Worm (Caenorhabditis elegans) whole organism, L3 larva: ENCODE results near the gene sre-29.

ENCODE experiments used
- R02D3.7 ChIP-seq: fragments of 150-350 bp; optimal IDR thresholded peaks from 2 replicates; lab custom pipeline; 2014; ENCODE audit warnings: missing biosample characterization, missing genetic modification characterization
- aly-2 ChIP-seq: fragments of 150-350 bp; optimal IDR thresholded peaks from 2 replicates; lab custom pipeline; 2014; ENCODE audit warnings: missing biosample characterization, missing genetic modification characterization
- ama-1 ChIP-seq: fragments of 150-350 bp; optimal IDR thresholded peaks from 2 replicates; lab custom pipeline; 2018
- ceh-9 ChIP-seq: sonication (generic microtip); optimal IDR thresholded peaks from 2 replicates; lab custom pipeline; 2018; ENCODE audit warnings: missing biosample characterization, missing genetic modification characterization
- daf-12 ChIP-seq: fragments of 150-350 bp; optimal IDR thresholded peaks from 2 replicates; lab custom pipeline; 2014; ENCODE audit warnings: missing biosample characterization, missing genetic modification reagents, missing genetic modification characterization
- egl-27 ChIP-seq: sonication (generic microtip); optimal IDR thresholded peaks from 4 replicates; lab custom pipeline; 2017; ENCODE audit warnings: missing biosample characterization, missing genetic modification reagents, missing genetic modification characterization
- egl-5 ChIP-seq: fragments of 150-350 bp; optimal IDR thresholded peaks from 2 replicates; lab custom pipeline; 2017; ENCODE audit warnings: missing biosample characterization, missing genetic modification reagents, missing genetic modification characterization, inconsistent platforms
- elt-2 ChIP-seq: sonication (generic microtip); optimal IDR thresholded peaks from 2 replicates; lab custom pipeline; 2016; ENCODE audit warnings: missing genetic modification reagents, mild to moderate bottlenecking, missing genetic modification characterization, missing compliant biosample characterization
- fkh-10 ChIP-seq: sonication (generic microtip); optimal IDR thresholded peaks from 2 replicates; lab custom pipeline; 2017; ENCODE audit warnings: missing biosample characterization, missing genetic modification reagents, missing genetic modification characterization
- fos-1 ChIP-seq: fragments of 150-350 bp; optimal IDR thresholded peaks from 2 replicates; lab custom pipeline; 2014; ENCODE audit warnings: missing biosample characterization, missing genetic modification characterization
- hmg-11 ChIP-seq: sonication (generic microtip); optimal IDR thresholded peaks from 2 replicates; lab custom pipeline; 2016; ENCODE audit warnings: missing genetic modification characterization, missing compliant biosample characterization
- jun-1 ChIP-seq: fragments of 150-350 bp; optimal IDR thresholded peaks from 2 replicates; lab custom pipeline; 2014; ENCODE audit warnings: missing biosample characterization, missing genetic modification reagents, missing genetic modification characterization
- lin-15B ChIP-seq: fragments of 150-350 bp; optimal IDR thresholded peaks from 2 replicates; lab custom pipeline; 2014; ENCODE audit warnings: missing biosample characterization, missing genetic modification characterization
- lin-39 ChIP-seq: fragments of 150-350 bp; optimal IDR thresholded peaks from 2 replicates; lab custom pipeline; 2018; ENCODE audit warnings: missing biosample characterization, missing genetic modification reagents, missing genetic modification characterization
- lsy-12 ChIP-seq: sonication (generic microtip); optimal IDR thresholded peaks from 2 replicates; lab custom pipeline; 2016; ENCODE audit warnings: mild to moderate bottlenecking, missing genetic modification characterization, missing compliant biosample characterization
- mdl-1 ChIP-seq: fragments of 150-350 bp; optimal IDR thresholded peaks from 2 replicates; lab custom pipeline; 2014; ENCODE audit warnings: missing biosample characterization, missing genetic modification characterization
- mml-1 ChIP-seq: fragments of 150-350 bp; sonication (generic microtip); optimal IDR thresholded peaks from 3 replicates; lab custom pipeline; 2014; ENCODE audit warnings: missing biosample characterization, missing genetic modification characterization
- nfya-1 ChIP-seq: sonication (generic microtip); optimal IDR thresholded peaks from 2 replicates; lab custom pipeline; 2017; ENCODE audit warnings: missing genetic modification characterization, mild to moderate bottlenecking, missing compliant biosample characterization, antibody characterized with exemption, moderate library complexity; ENCODE audit not compliant: insufficient read depth
- nhr-23 ChIP-seq: fragments of 150-350 bp; optimal IDR thresholded peaks from 2 replicates; lab custom pipeline; 2014; ENCODE audit warnings: missing biosample characterization, missing genetic modification reagents, missing genetic modification characterization
- nhr-237 ChIP-seq: fragments of 150-350 bp; optimal IDR thresholded peaks from 2 replicates; lab custom pipeline; 2014; ENCODE audit warnings: missing biosample characterization, missing genetic modification characterization
- nhr-25 ChIP-seq: sonication (generic microtip); optimal IDR thresholded peaks from 2 replicates; lab custom pipeline; 2017; ENCODE audit warnings: missing biosample characterization, missing genetic modification characterization
- nhr-43 ChIP-seq: sonication (generic microtip); optimal IDR thresholded peaks from 2 replicates; lab custom pipeline; 2016; ENCODE audit warnings: mild to moderate bottlenecking, missing genetic modification characterization, missing compliant biosample characterization; ENCODE audit not compliant: poor library complexity, severe bottlenecking
- pha-4 ChIP-seq: fragments of 150-350 bp; optimal IDR thresholded peaks from 2 replicates; lab custom pipeline; 2014; ENCODE audit warnings: missing biosample characterization, missing genetic modification reagents, missing genetic modification characterization
- pqm-1 ChIP-seq: fragments of 150-350 bp; optimal IDR thresholded peaks from 2 replicates; lab custom pipeline; 2017; ENCODE audit warnings: missing biosample characterization, missing genetic modification characterization, inconsistent platforms
- snpc-4 ChIP-seq: fragments of 150-350 bp; optimal IDR thresholded peaks from 2 replicates; lab custom pipeline; 2014; ENCODE audit warnings: missing biosample characterization, missing genetic modification characterization
- tbx-2 ChIP-seq: sonication (generic microtip); optimal IDR thresholded peaks from 2 replicates; lab custom pipeline; 2016; ENCODE audit warnings: mild to moderate bottlenecking, missing genetic modification characterization, missing compliant biosample characterization
- zag-1 ChIP-seq: fragments of 150-350 bp; optimal IDR thresholded peaks from 2 replicates; lab custom pipeline; 2014; ENCODE audit warnings: missing biosample characterization, missing genetic modification characterization
- ztf-11 ChIP-seq: fragments of 150-350 bp; optimal IDR thresholded peaks from 2 replicates; lab custom pipeline; 2014; ENCODE audit warnings: missing biosample characterization, missing genetic modification characterization
- ztf-4 ChIP-seq: fragments of 150-350 bp; optimal IDR thresholded peaks from 2 replicates; lab custom pipeline; 2014; ENCODE audit warnings: missing biosample characterization, missing genetic modification characterization

Gene sre-29

ce11 chrII:12386781-12387180, 14.9 kb downstream of the sre-29 start, which contains the start of gene sre-42:
Gene sre-42 (minus strand): TSS chrII:12386881.
- TF ChIP-seq mdl-1 (tag; lab: Kevin White, UChicago) = no peak
- no peak for TF ChIP-seq fos-1 (tag; lab: Kevin White, UChicago)
- TF ChIP-seq zag-1 (tag; lab: Kevin White, UChicago) = no peak
- TF ChIP-seq aly-2 (tag; lab: Kevin White, UChicago) = no peak
- no peak for TF ChIP-seq pqm-1 (tag; lab: Kevin White, UChicago)
- TF ChIP-seq ceh-9 (tag; lab: Kevin White, UChicago) = no peak
- no peak for TF ChIP-seq nhr-25 (tag; lab: Kevin White, UChicago)
- TF ChIP-seq lsy-12 (tag; lab: Kevin White, UChicago) = no peak
- no peak for TF ChIP-seq jun-1 (tag; lab: Kevin White, UChicago)
- TF ChIP-seq hmg-11 (tag; lab: Kevin White, UChicago) = no peak
- TF ChIP-seq nhr-43 (tag; lab: Kevin White, UChicago) = no peak
- no peak for TF ChIP-seq snpc-4 (tag; lab: Kevin White, UChicago)
- TF ChIP-seq egl-27 (tag; lab: Kevin White, UChicago) = no peak
- no peak for TF ChIP-seq lin-15B (tag; lab: Kevin White, UChicago)
- TF ChIP-seq elt-2 (tag; lab: Kevin White, UChicago) = no peak
- no peak for TF ChIP-seq ama-1 (lab: Kevin White, UChicago)

ce11 chrII:12385815-12386214, 15.9 kb downstream of the sre-29 start:
- TF ChIP-seq aly-2 (tag; lab: Kevin White, UChicago) (no peak), ztf-4 (no peak), mdl-1 (tag; lab: Kevin White, UChicago) (no peak), ceh-9 (tag; lab: Kevin White, UChicago) (no peak), tbx-2 (tag; lab: Kevin White, UChicago) (no peak), lsy-12 (tag; lab: Kevin White, UChicago) (no peak), nhr-23 (tag; lab: Kevin White, UChicago) (no peak), egl-5 (tag; lab: Kevin White, UChicago) (no peak), pqm-1 (tag; lab: Kevin White, UChicago) (no peak), ztf-11 (tag; lab: Kevin White, UChicago) (no peak), nhr-237 (tag; lab: Kevin White, UChicago) (no peak)

ce11 chrII:12382625-12383562, 18.8 kb downstream of the sre-29 start, which contains the start of gene btb-14:
Gene btb-14 (plus strand): TSS chrII:12383463.
- TF ChIP-seq fkh-10 (GFP tag; lab: Kevin White, UChicago) (peak; percentile 47), mml-1 (tag; lab: Kevin White, UChicago) (no peak), nfya-1 (tag; lab: Kevin White, UChicago) (peak; percentile 54), lin-39 (tag; lab: Kevin White, UChicago) (peak; percentile 38), snpc-4 (tag; lab: Kevin White, UChicago) (peak; percentile 72), hmg-11 (tag; lab: Kevin White, UChicago) (peak; percentile 46), aly-2 (tag; lab: Kevin White, UChicago) (no peak)
- TF ChIP-seq, all 47 proteins: peak for 5

ce11 chrII:12380888-12381287, 20.8 kb downstream of the sre-29 start:
- TF ChIP-seq daf-12 (tag; lab: Kevin White, UChicago) = no peak
- TF ChIP-seq R02D3.7 (tag; lab: Kevin White, UChicago) = no peak

- no peak for TF ChIP-seq snpc-4 (tag; lab: Kevin White, UChicago)
Measured at ce11 chrII:12379430-12379829, 22.3 kb downstream of the sre-29 start, which contains the start of gene marc-5. Gene marc-5 (minus strand): TSS chrII:12379530.

- TF ChIP-seq fkh-10 (GFP tag; lab: Kevin White, UChicago) = no peak
- peak; percentile 5 for TF ChIP-seq nfya-1 (tag; lab: Kevin White, UChicago)
- TF ChIP-seq egl-5 (tag; lab: Kevin White, UChicago) = peak; percentile 79
- no peak for TF ChIP-seq nhr-237 (tag; lab: Kevin White, UChicago)
- TF ChIP-seq lin-39 (tag; lab: Kevin White, UChicago) = peak; percentile 52
- TF ChIP-seq pha-4 (tag; lab: Kevin White, UChicago) = peak; percentile 77
Measured at ce11 chrII:12378793-12379192, 22.9 kb downstream of the sre-29 start.
